Worm (Caenorhabditis elegans): ENCODE results near the gene W10G6.6.

DNA sequence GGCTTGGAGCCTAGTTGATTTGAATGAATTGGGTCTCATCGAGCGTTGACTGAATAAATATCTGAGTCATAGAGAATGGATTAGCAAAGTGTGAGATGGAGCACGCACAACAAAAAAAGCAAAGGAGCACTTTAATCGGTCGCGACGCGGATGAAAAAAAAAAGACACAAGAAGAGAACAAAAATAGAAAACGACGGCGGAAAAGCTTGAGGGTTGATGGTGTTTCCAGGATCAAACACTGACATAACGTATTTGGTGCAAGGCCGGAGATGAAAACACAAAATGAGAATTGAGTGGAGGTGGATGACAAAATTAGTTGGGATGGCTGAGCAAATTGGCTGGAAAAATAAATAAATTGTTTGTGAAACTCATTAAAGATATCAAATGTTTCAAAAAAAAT, 42.4 kb upstream of the W10G6.6 start, which contains the start of gene F52E10.4:
- TF ChIP-seq tra-4 (tag; optimal IDR thresholded peaks at IDR 0.05) (no peak), F13C5.2 (tag; optimal IDR thresholded peaks at IDR 0.05) (no peak), hnd-1 (tag; optimal IDR thresholded peaks at IDR 0.05) (no peak), tbx-11 (GFP tag; IDR thresholded peaks at IDR 0.05) (no peak), sea-1 (GFP tag; conservative IDR thresholded peaks at IDR 0.05) (no peak), hmbx-1 (tag; optimal IDR thresholded peaks at IDR 0.05) (no peak), ama-1 (optimal IDR thresholded peaks at IDR 0.05) (no peak), ceh-36 (tag; optimal IDR thresholded peaks at IDR 0.05) (no peak), scrt-1 (GFP tag; IDR thresholded peaks at IDR 0.05) (no peak), aly-1 (tag; optimal IDR thresholded peaks at IDR 0.05) (no peak), flt-1 (GFP tag; IDR thresholded peaks at IDR 0.05) (no peak), B0310.2 (tag; optimal IDR thresholded peaks at IDR 0.05) (no peak), hmg-4 (GFP tag; optimal IDR thresholded peaks at IDR 0.05) (no peak), pes-1 (GFP tag; IDR thresholded peaks at IDR 0.05) (no peak)
